Worm (Caenorhabditis elegans) whole organism, L2 larva: ENCODE results near the gene T26C5.5.

Source experiments
- C34F6.9 ChIP-seq: fragments of 150-350 bp; optimal IDR thresholded peaks from 2 replicates; lab custom pipeline; 2014; ENCODE audit warnings: missing biosample characterization, missing genetic modification characterization
- F13H6.1 ChIP-seq: sonication (generic microtip); optimal IDR thresholded peaks from 2 replicates; lab custom pipeline; 2016; ENCODE audit warnings: missing genetic modification characterization, missing compliant biosample characterization
- R02D3.7 ChIP-seq: fragments of 150-350 bp; optimal IDR thresholded peaks from 2 replicates; lab custom pipeline; 2014; ENCODE audit warnings: missing biosample characterization, missing genetic modification characterization
- Y55F3AM.14 ChIP-seq: fragments of 200-800 bp; sonication (Bioruptor generic); optimal IDR thresholded peaks from 2 replicates; lab custom pipeline; 2018; ENCODE audit warnings: mild to moderate bottlenecking, missing genetic modification characterization, missing compliant biosample characterization
- ZK546.5 ChIP-seq: sonication (generic microtip); optimal IDR thresholded peaks from 2 replicates; lab custom pipeline; 2017; ENCODE audit warnings: missing biosample characterization, missing genetic modification characterization
- alr-1 ChIP-seq: fragments of 150-350 bp; optimal IDR thresholded peaks from 2 replicates; lab custom pipeline; 2014; ENCODE audit warnings: missing biosample characterization, missing genetic modification characterization
- aly-2 ChIP-seq: fragments of 150-350 bp; optimal IDR thresholded peaks from 2 replicates; lab custom pipeline; 2014; ENCODE audit warnings: missing biosample characterization, missing genetic modification characterization
- ama-1 ChIP-seq: fragments of 150-350 bp; optimal IDR thresholded peaks from 2 replicates; lab custom pipeline; 2018; ENCODE audit warnings: inconsistent platforms
- blmp-1 ChIP-seq: sonication (generic microtip); optimal IDR thresholded peaks from 2 replicates; lab custom pipeline; 2017; ENCODE audit warnings: missing genetic modification characterization, mild to moderate bottlenecking, missing compliant biosample characterization, antibody characterized with exemption, moderate library complexity; ENCODE audit not compliant: insufficient read depth
- ceh-16 ChIP-seq: fragments of 150-350 bp; optimal IDR thresholded peaks from 2 replicates; lab custom pipeline; 2014; ENCODE audit warnings: missing biosample characterization, missing genetic modification characterization
- ceh-82 ChIP-seq: fragments of 150-350 bp; optimal IDR thresholded peaks from 2 replicates; lab custom pipeline; 2014; ENCODE audit warnings: missing biosample characterization, missing genetic modification characterization
- crh-2 ChIP-seq: sonication (generic microtip); optimal IDR thresholded peaks from 2 replicates; lab custom pipeline; 2017; ENCODE audit warnings: missing biosample characterization, missing genetic modification characterization
- dmd-4 ChIP-seq: sonication (generic microtip); optimal IDR thresholded peaks from 2 replicates; lab custom pipeline; 2017; ENCODE audit warnings: missing biosample characterization, missing genetic modification characterization
- egl-27 ChIP-seq: sonication (generic microtip); optimal IDR thresholded peaks from 3 replicates; lab custom pipeline; 2017; ENCODE audit warnings: missing biosample characterization, missing genetic modification reagents, missing genetic modification characterization
- elt-1 ChIP-seq: fragments of 150-350 bp; optimal IDR thresholded peaks from 2 replicates; lab custom pipeline; 2014; ENCODE audit warnings: missing biosample characterization, missing genetic modification characterization
- elt-3 ChIP-seq: sonication (generic microtip); optimal IDR thresholded peaks from 2 replicates; lab custom pipeline; 2017; ENCODE audit warnings: missing biosample characterization, missing genetic modification characterization
- fos-1 ChIP-seq: fragments of 150-350 bp; optimal IDR thresholded peaks from 2 replicates; lab custom pipeline; 2014; ENCODE audit warnings: missing biosample characterization, missing genetic modification characterization
- gmeb-1 ChIP-seq: fragments of 150-350 bp; optimal IDR thresholded peaks from 2 replicates; lab custom pipeline; 2014; ENCODE audit warnings: missing biosample characterization, missing genetic modification characterization
- lin-13 ChIP-seq: fragments of 150-350 bp; optimal IDR thresholded peaks from 2 replicates; lab custom pipeline; 2014; ENCODE audit warnings: missing biosample characterization, missing genetic modification reagents, missing genetic modification characterization
- lin-39 ChIP-seq: fragments of 150-350 bp; optimal IDR thresholded peaks from 2 replicates; lab custom pipeline; 2014; ENCODE audit warnings: missing biosample characterization, missing genetic modification reagents, missing genetic modification characterization
- lsy-2 ChIP-seq, 2 experiments: fragments of 150-350 bp in 1 of 2; sonication (generic microtip) in 1 of 2; optimal IDR thresholded peaks; 2 replicates each; lab custom pipeline; 2014 to 2017; ENCODE audit warnings: missing biosample characterization in 2 of 2, missing genetic modification characterization in 2 of 2
- mab-5 ChIP-seq: fragments of 150-350 bp; optimal IDR thresholded peaks from 2 replicates; lab custom pipeline; 2014; ENCODE audit warnings: missing biosample characterization, missing genetic modification characterization
- mbf-1 ChIP-seq: sonication (generic microtip); optimal IDR thresholded peaks from 2 replicates; lab custom pipeline; 2017; ENCODE audit warnings: missing biosample characterization, missing genetic modification characterization
- mdl-1 ChIP-seq, 2 experiments: fragments of 150-350 bp in 1 of 2; sonication (generic microtip) in 1 of 2; optimal IDR thresholded peaks; 2 replicates each; lab custom pipeline; 2017; ENCODE audit warnings: missing biosample characterization in 2 of 2, missing genetic modification characterization in 2 of 2
- nhr-10 ChIP-seq: sonication (generic microtip); optimal IDR thresholded peaks from 2 replicates; lab custom pipeline; 2017; ENCODE audit warnings: missing biosample characterization, missing genetic modification characterization
- nhr-11 ChIP-seq: fragments of 150-350 bp; optimal IDR thresholded peaks from 2 replicates; lab custom pipeline; 2014; ENCODE audit warnings: missing biosample characterization, missing genetic modification characterization
- nhr-129 ChIP-seq: fragments of 150-350 bp; optimal IDR thresholded peaks from 2 replicates; lab custom pipeline; 2014; ENCODE audit warnings: missing biosample characterization, missing genetic modification characterization
- nhr-21 ChIP-seq: fragments of 150-350 bp; optimal IDR thresholded peaks from 2 replicates; lab custom pipeline; 2014; ENCODE audit warnings: missing biosample characterization, missing genetic modification characterization
- nhr-25 ChIP-seq: fragments of 150-350 bp; sonication (generic microtip); optimal IDR thresholded peaks from 3 replicates; lab custom pipeline; 2014; ENCODE audit warnings: missing biosample characterization, missing genetic modification characterization
- nhr-6 ChIP-seq: fragments of 150-350 bp; optimal IDR thresholded peaks from 2 replicates; lab custom pipeline; 2014; ENCODE audit warnings: missing biosample characterization, missing genetic modification characterization
- nhr-77 ChIP-seq: fragments of 150-350 bp; optimal IDR thresholded peaks from 2 replicates; lab custom pipeline; 2014; ENCODE audit warnings: missing biosample characterization, missing genetic modification characterization
- peb-1 ChIP-seq: fragments of 150-350 bp; optimal IDR thresholded peaks from 2 replicates; lab custom pipeline; 2014; ENCODE audit warnings: missing biosample characterization, missing genetic modification characterization
- sem-4 ChIP-seq: fragments of 150-350 bp; optimal IDR thresholded peaks from 2 replicates; lab custom pipeline; 2014; ENCODE audit warnings: missing biosample characterization, missing genetic modification reagents, missing genetic modification characterization
- skn-1 ChIP-seq: sonication (generic microtip); optimal IDR thresholded peaks from 2 replicates; lab custom pipeline; 2017; ENCODE audit warnings: missing biosample characterization, missing genetic modification characterization
- sma-3 ChIP-seq: sonication (generic microtip); optimal IDR thresholded peaks from 2 replicates; lab custom pipeline; 2016; ENCODE audit warnings: missing genetic modification reagents, missing genetic modification characterization, missing compliant biosample characterization
- sma-9 ChIP-seq, 2 experiments: fragments of 150-350 bp in 1 of 2; sonication (generic microtip) in 1 of 2; optimal IDR thresholded peaks; 2 replicates each; lab custom pipeline; 2014 to 2016; ENCODE audit warnings: missing genetic modification characterization in 2 of 2, mild to moderate bottlenecking in 1 of 2, missing biosample characterization in 1 of 2, missing compliant biosample characterization in 1 of 2, missing genetic modification reagents in 1 of 2, moderate library complexity in 1 of 2
- unc-39 ChIP-seq: fragments of 150-350 bp; optimal IDR thresholded peaks from 2 replicates; lab custom pipeline; 2014; ENCODE audit warnings: missing biosample characterization, missing genetic modification characterization
- unc-62 ChIP-seq: fragments of 150-350 bp; optimal IDR thresholded peaks from 2 replicates; lab custom pipeline; 2014; ENCODE audit warnings: missing biosample characterization, missing genetic modification reagents, missing genetic modification characterization
- zag-1 ChIP-seq: fragments of 150-350 bp; optimal IDR thresholded peaks from 2 replicates; lab custom pipeline; 2014; ENCODE audit warnings: missing biosample characterization, missing genetic modification characterization
- ztf-4 ChIP-seq: fragments of 150-350 bp; optimal IDR thresholded peaks from 2 replicates; lab custom pipeline; 2014; ENCODE audit warnings: missing biosample characterization, missing genetic modification characterization

The T26C5.5 gene

ce11 chrII:9284358-9285170, 38.0 kb upstream of the T26C5.5 start:
- TF ChIP-seq nhr-129 (tag; lab: Kevin White, UChicago) (peak; percentile 13), dmd-4 (tag; lab: Kevin White, UChicago) (no peak), unc-62 (GFP tag; lab: Kevin White, UChicago) (no peak), sem-4 (tag; lab: Kevin White, UChicago) (no peak), mab-5 (tag; lab: Kevin White, UChicago) (no peak), F13H6.1 (tag; lab: Kevin White, UChicago) (peak; percentile 45), R02D3.7 (tag; lab: Kevin White, UChicago) (no peak), egl-27 (tag; lab: Kevin White, UChicago) (no peak), crh-2 (tag; lab: Kevin White, UChicago) (peak; percentile 32), C34F6.9 (tag; lab: Kevin White, UChicago) (no peak), mbf-1 (tag; lab: Kevin White, UChicago) (no peak), fos-1 (tag; lab: Kevin White, UChicago) (peak; percentile 49), nhr-11 (tag; lab: Kevin White, UChicago) (no peak), sma-9 (GFP tag; optimal IDR thresholded peaks at IDR 0.05; lab: Kevin White, UChicago) (peak; percentile 44), sma-9 (tag; optimal IDR thresholded peaks at IDR 0.05; lab: Kevin White, UChicago) (no peak), unc-39 (tag; lab: Kevin White, UChicago) (no peak), nhr-77 (tag; lab: Kevin White, UChicago) (no peak), nhr-6 (tag; lab: Kevin White, UChicago) (peak; percentile 23), peb-1 (peak; percentile 56), zag-1 (tag; lab: Kevin White, UChicago) (no peak), aly-2 (tag; lab: Kevin White, UChicago) (no peak), ceh-82 (tag; lab: Kevin White, UChicago) (no peak), skn-1 (tag; lab: Kevin White, UChicago) (peak; percentile 51), lin-39 (tag; lab: Kevin White, UChicago) (no peak), ama-1 (lab: Kevin White, UChicago) (peak; percentile 62), alr-1 (tag; lab: Kevin White, UChicago) (no peak), ZK546.5 (tag; lab: Kevin White, UChicago) (no peak)

DNA sequence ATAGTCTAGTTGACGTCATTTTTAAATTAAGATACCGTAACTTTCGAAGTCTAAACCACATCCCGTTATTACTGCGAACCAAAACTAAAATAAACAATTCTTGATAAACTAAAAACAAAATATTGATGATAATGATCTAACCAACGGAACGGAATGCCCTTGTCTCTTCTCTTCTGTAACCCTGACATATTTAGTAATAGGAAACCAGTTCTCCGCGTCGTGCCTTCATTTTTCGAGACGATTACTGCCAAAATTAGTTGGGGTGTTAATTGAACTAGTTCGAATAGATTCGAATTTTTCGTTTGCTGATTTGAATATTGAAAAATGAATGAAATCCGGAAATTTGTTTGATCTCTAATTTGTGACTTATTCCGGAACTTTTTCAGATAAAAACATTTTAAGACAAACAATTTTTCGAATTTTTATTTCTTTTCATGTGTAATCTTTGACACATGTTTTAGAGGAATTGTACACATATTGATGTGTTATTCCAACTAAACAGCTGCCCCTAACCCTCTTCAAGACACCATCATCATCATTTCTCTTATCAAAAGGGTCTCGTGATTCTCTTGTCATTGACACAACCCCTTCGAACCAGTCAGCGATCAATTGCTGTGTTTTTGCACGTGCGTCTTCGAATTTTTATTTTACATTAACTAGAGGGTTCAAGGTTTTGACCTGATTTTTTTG, 37.3 kb upstream of the T26C5.5 start:
- peak; percentile 8 for TF ChIP-seq Y55F3AM.14 (GFP tag; lab: Kevin White, UChicago)
- no peak for TF ChIP-seq lin-39 (tag; lab: Kevin White, UChicago)
- TF ChIP-seq lin-13 (GFP tag; lab: Kevin White, UChicago): peak; percentile 10
- TF ChIP-seq nhr-10: no peak
- TF ChIP-seq ztf-4 (tag; lab: Kevin White, UChicago): no peak
- peak; percentile 76 for TF ChIP-seq nhr-21 (tag; lab: Kevin White, UChicago)
- peak; percentile 79 for TF ChIP-seq F13H6.1 (tag; lab: Kevin White, UChicago)
- peak; percentile 82 for TF ChIP-seq ceh-16 (tag; lab: Kevin White, UChicago)
- TF ChIP-seq sma-3 (GFP tag; lab: Kevin White, UChicago): peak; percentile 62
- TF ChIP-seq C34F6.9 (tag; lab: Kevin White, UChicago): peak; percentile 64
- peak; percentile 90 for TF ChIP-seq fos-1 (tag; lab: Kevin White, UChicago)
- TF ChIP-seq blmp-1 (tag; lab: Kevin White, UChicago): no peak
- TF ChIP-seq gmeb-1 (tag; lab: Kevin White, UChicago): peak; percentile 74
- peak; percentile 95 for TF ChIP-seq sma-9 (GFP tag; optimal IDR thresholded peaks at IDR 0.05; lab: Kevin White, UChicago)
- no peak for TF ChIP-seq sma-9 (tag; optimal IDR thresholded peaks at IDR 0.05; lab: Kevin White, UChicago)
- TF ChIP-seq lsy-2 (tag; optimal IDR thresholded peaks at IDR 0.05; lab: Kevin White, UChicago): peak in 1 of 2 experiments; percentile 80
- peak; percentile 94 for TF ChIP-seq nhr-129 (tag; lab: Kevin White, UChicago)
- peak; percentile 33 for TF ChIP-seq nhr-6 (tag; lab: Kevin White, UChicago)
- TF ChIP-seq egl-27 (tag; lab: Kevin White, UChicago): peak; percentile 61
- TF ChIP-seq elt-3 (tag; lab: Kevin White, UChicago): no peak
- peak; percentile 32 for TF ChIP-seq nhr-25
- no peak for TF ChIP-seq elt-1 (tag; lab: Kevin White, UChicago)
- peak; percentile 71 to 90 for TF ChIP-seq mdl-1 (tag; optimal IDR thresholded peaks at IDR 0.05; lab: Kevin White, UChicago)
- peak; percentile 83 for TF ChIP-seq crh-2 (tag; lab: Kevin White, UChicago)
